Fruit fly (Drosophila melanogaster): ENCODE results near the gene CG45065.

The CG45065 gene

dm6 chrX:14871028-14871427 lies 11.4 kb downstream of the CG45065 start, which contains the start of gene CG9518:
Gene CG9518 (minus strand): TSS chrX:14871181.
- TF ChIP-seq Crg-1 (GFP tag; optimal IDR thresholded peaks at IDR 0.05) (no peak), ovo (GFP tag; optimal IDR thresholded peaks at IDR 0.05) (no peak), CG1620 (GFP tag; optimal IDR thresholded peaks at IDR 0.05) (no peak), CG5204 (GFP tag; optimal IDR thresholded peaks at IDR 0.05) (no peak), tj (GFP tag; optimal IDR thresholded peaks at IDR 0.05) (no peak), Mnt (GFP tag; optimal IDR thresholded peaks at IDR 0.05) (no peak), CG33017 (tag; optimal IDR thresholded peaks at IDR 0.05) (no peak), CG12768 (GFP tag; optimal IDR thresholded peaks at IDR 0.05) (no peak), kay (GFP tag; ENCODE audit: borderline replicate concordance) (no peak), CG7045 (GFP tag; optimal IDR thresholded peaks at IDR 0.05) (no peak)

- TF ChIP-seq CG11617 (GFP tag; optimal IDR thresholded peaks at IDR 0.05): no peak
- TF ChIP-seq ovo (GFP tag; optimal IDR thresholded peaks at IDR 0.05): no peak
Observed at dm6 chrX:14868414-14868813, 14.0 kb downstream of the CG45065 start.

- TF ChIP-seq CG7045 (GFP tag; optimal IDR thresholded peaks at IDR 0.05): no peak
- TF ChIP-seq kay (GFP tag; ENCODE audit: borderline replicate concordance): no peak
- TF ChIP-seq cic (GFP tag; optimal IDR thresholded peaks at IDR 0.05): no peak
- no peak for TF ChIP-seq CG1620 (GFP tag; optimal IDR thresholded peaks at IDR 0.05)
- TF ChIP-seq Mnt (GFP tag; optimal IDR thresholded peaks at IDR 0.05): no peak
- TF ChIP-seq CG7101 (tag; optimal IDR thresholded peaks at IDR 0.05): no peak
- TF ChIP-seq tj (GFP tag; optimal IDR thresholded peaks at IDR 0.05): no peak
- TF ChIP-seq pad (GFP tag; optimal IDR thresholded peaks at IDR 0.05): no peak
- no peak for TF ChIP-seq ovo (GFP tag; optimal IDR thresholded peaks at IDR 0.05)
- no peak for TF ChIP-seq Crg-1 (GFP tag; optimal IDR thresholded peaks at IDR 0.05)
Observed at dm6 chrX:14866911-14867310, 15.5 kb downstream of the CG45065 start.

- no peak for TF ChIP-seq ovo (GFP tag; optimal IDR thresholded peaks at IDR 0.05)
- no peak for TF ChIP-seq CG5204 (GFP tag; optimal IDR thresholded peaks at IDR 0.05)
- no peak for TF ChIP-seq Crg-1 (GFP tag; optimal IDR thresholded peaks at IDR 0.05)
- TF ChIP-seq CG11617 (GFP tag; optimal IDR thresholded peaks at IDR 0.05): no peak
- TF ChIP-seq CG7045 (GFP tag; optimal IDR thresholded peaks at IDR 0.05): no peak
- TF ChIP-seq CG12768 (GFP tag; optimal IDR thresholded peaks at IDR 0.05): no peak
- no peak for TF ChIP-seq Clk (GFP tag; optimal IDR thresholded peaks at IDR 0.05)
- TF ChIP-seq Hr96 (GFP tag; optimal IDR thresholded peaks at IDR 0.05): no peak
- no peak for TF ChIP-seq cnc (optimal IDR thresholded peaks at IDR 0.05)
- no peak for TF ChIP-seq CG14711 (tag; optimal IDR thresholded peaks at IDR 0.05)
- TF ChIP-seq toe (GFP tag; optimal IDR thresholded peaks at IDR 0.05): no peak
- TF ChIP-seq pad (GFP tag; optimal IDR thresholded peaks at IDR 0.05): no peak
- TF ChIP-seq tj (GFP tag; optimal IDR thresholded peaks at IDR 0.05): no peak
- TF ChIP-seq CG7101 (tag; optimal IDR thresholded peaks at IDR 0.05): no peak
- TF ChIP-seq CG1620 (GFP tag; optimal IDR thresholded peaks at IDR 0.05): no peak
- TF ChIP-seq kay (GFP tag; ENCODE audit: borderline replicate concordance): no peak
Observed at dm6 chrX:14862494-14862893, 19.9 kb downstream of the CG45065 start.

- no peak for TF ChIP-seq kay (GFP tag; ENCODE audit: borderline replicate concordance)
- no peak for TF ChIP-seq CG12768 (GFP tag; optimal IDR thresholded peaks at IDR 0.05)
- no peak for TF ChIP-seq CG33017 (tag; optimal IDR thresholded peaks at IDR 0.05)
- TF ChIP-seq CG1620 (GFP tag; optimal IDR thresholded peaks at IDR 0.05): no peak
- TF ChIP-seq cic (GFP tag; optimal IDR thresholded peaks at IDR 0.05): no peak
- no peak for TF ChIP-seq CG7101 (tag; optimal IDR thresholded peaks at IDR 0.05)
- TF ChIP-seq CG14711 (tag; optimal IDR thresholded peaks at IDR 0.05): no peak
- no peak for TF ChIP-seq ovo (GFP tag; optimal IDR thresholded peaks at IDR 0.05)
- no peak for TF ChIP-seq CG5204 (GFP tag; optimal IDR thresholded peaks at IDR 0.05)
- no peak for TF ChIP-seq Clk (GFP tag; optimal IDR thresholded peaks at IDR 0.05)
- TF ChIP-seq cnc (optimal IDR thresholded peaks at IDR 0.05): no peak
- no peak for TF ChIP-seq CG7045 (GFP tag; optimal IDR thresholded peaks at IDR 0.05)
- TF ChIP-seq CG11617 (GFP tag; optimal IDR thresholded peaks at IDR 0.05): no peak
- TF ChIP-seq Mnt (GFP tag; optimal IDR thresholded peaks at IDR 0.05): no peak
- TF ChIP-seq Hr96 (GFP tag; optimal IDR thresholded peaks at IDR 0.05): no peak
- no peak for TF ChIP-seq Crg-1 (GFP tag; optimal IDR thresholded peaks at IDR 0.05)
- no peak for TF ChIP-seq toe (GFP tag; optimal IDR thresholded peaks at IDR 0.05)
Observed at dm6 chrX:14858951-14859350, 23.4 kb downstream of the CG45065 start, which contains the start of gene CG46399. Gene CG46399 (plus strand): TSS chrX:14859251.

dm6 chrX:14857883-14858282 lies 24.5 kb downstream of the CG45065 start:
- TF ChIP-seq Hr96 (GFP tag; optimal IDR thresholded peaks at IDR 0.05) (no peak), CG33017 (tag; optimal IDR thresholded peaks at IDR 0.05) (no peak), CG14711 (tag; optimal IDR thresholded peaks at IDR 0.05) (no peak)

- TF ChIP-seq kay (GFP tag; ENCODE audit: borderline replicate concordance) (peak; percentile 11), Crg-1 (GFP tag; optimal IDR thresholded peaks at IDR 0.05) (no peak)
Observed at dm6 chrX:14856261-14856660, 26.1 kb downstream of the CG45065 start, which contains the start of gene CG9519. Gene CG9519 (minus strand): TSS chrX:14856361.

- TF ChIP-seq Crg-1 (GFP tag; optimal IDR thresholded peaks at IDR 0.05): no peak
- TF ChIP-seq CG7045 (GFP tag; optimal IDR thresholded peaks at IDR 0.05): no peak
- no peak for TF ChIP-seq CG11617 (GFP tag; optimal IDR thresholded peaks at IDR 0.05)
- no peak for TF ChIP-seq CG14711 (tag; optimal IDR thresholded peaks at IDR 0.05)
- TF ChIP-seq cnc (optimal IDR thresholded peaks at IDR 0.05): no peak
- no peak for TF ChIP-seq CG1620 (GFP tag; optimal IDR thresholded peaks at IDR 0.05)
Observed at dm6 chrX:14853153-14853672, 29.2 kb downstream of the CG45065 start, which contains the start of gene CG9521. Gene CG9521 (minus strand): TSS chrX:14853269.
